Worm (Caenorhabditis elegans) whole organism, L2 larva: ENCODE measurements around the gene msrp-7.

Experiments
- C34F6.9 ChIP-seq: fragments of 150-350 bp; optimal IDR thresholded peaks from 2 replicates; lab custom pipeline; 2014; ENCODE audit warnings: missing biosample characterization, missing genetic modification characterization
- F13H6.1 ChIP-seq: sonication (generic microtip); optimal IDR thresholded peaks from 2 replicates; lab custom pipeline; 2016; ENCODE audit warnings: missing genetic modification characterization, missing compliant biosample characterization
- Y55F3AM.14 ChIP-seq: fragments of 200-800 bp; sonication (Bioruptor generic); optimal IDR thresholded peaks from 2 replicates; lab custom pipeline; 2018; ENCODE audit warnings: mild to moderate bottlenecking, missing genetic modification characterization, missing compliant biosample characterization
- ZK546.5 ChIP-seq: sonication (generic microtip); optimal IDR thresholded peaks from 2 replicates; lab custom pipeline; 2017; ENCODE audit warnings: missing biosample characterization, missing genetic modification characterization
- aly-2 ChIP-seq: fragments of 150-350 bp; optimal IDR thresholded peaks from 2 replicates; lab custom pipeline; 2014; ENCODE audit warnings: missing biosample characterization, missing genetic modification characterization
- ama-1 ChIP-seq: fragments of 150-350 bp; optimal IDR thresholded peaks from 2 replicates; lab custom pipeline; 2018; ENCODE audit warnings: inconsistent platforms
- blmp-1 ChIP-seq: sonication (generic microtip); optimal IDR thresholded peaks from 2 replicates; lab custom pipeline; 2017; ENCODE audit warnings: missing genetic modification characterization, mild to moderate bottlenecking, missing compliant biosample characterization, antibody characterized with exemption, moderate library complexity; ENCODE audit not compliant: insufficient read depth
- ceh-82 ChIP-seq: fragments of 150-350 bp; optimal IDR thresholded peaks from 2 replicates; lab custom pipeline; 2014; ENCODE audit warnings: missing biosample characterization, missing genetic modification characterization
- crh-2 ChIP-seq: sonication (generic microtip); optimal IDR thresholded peaks from 2 replicates; lab custom pipeline; 2017; ENCODE audit warnings: missing biosample characterization, missing genetic modification characterization
- dmd-4 ChIP-seq: sonication (generic microtip); optimal IDR thresholded peaks from 2 replicates; lab custom pipeline; 2017; ENCODE audit warnings: missing biosample characterization, missing genetic modification characterization
- egl-27 ChIP-seq: sonication (generic microtip); optimal IDR thresholded peaks from 3 replicates; lab custom pipeline; 2017; ENCODE audit warnings: missing biosample characterization, missing genetic modification reagents, missing genetic modification characterization
- elt-1 ChIP-seq: fragments of 150-350 bp; optimal IDR thresholded peaks from 2 replicates; lab custom pipeline; 2014; ENCODE audit warnings: missing biosample characterization, missing genetic modification characterization
- fos-1 ChIP-seq: fragments of 150-350 bp; optimal IDR thresholded peaks from 2 replicates; lab custom pipeline; 2014; ENCODE audit warnings: missing biosample characterization, missing genetic modification characterization
- gmeb-1 ChIP-seq: fragments of 150-350 bp; optimal IDR thresholded peaks from 2 replicates; lab custom pipeline; 2014; ENCODE audit warnings: missing biosample characterization, missing genetic modification characterization
- lin-11 ChIP-seq: fragments of 150-350 bp; sonication (generic microtip); optimal IDR thresholded peaks from 2 replicates; lab custom pipeline; 2014; ENCODE audit warnings: missing biosample characterization, missing genetic modification characterization, inconsistent platforms, mixed read lengths
- lin-13 ChIP-seq: fragments of 150-350 bp; optimal IDR thresholded peaks from 2 replicates; lab custom pipeline; 2014; ENCODE audit warnings: missing biosample characterization, missing genetic modification reagents, missing genetic modification characterization
- lin-39 ChIP-seq: fragments of 150-350 bp; optimal IDR thresholded peaks from 2 replicates; lab custom pipeline; 2014; ENCODE audit warnings: missing biosample characterization, missing genetic modification reagents, missing genetic modification characterization
- lsy-2 ChIP-seq, 2 experiments: fragments of 150-350 bp in 1 of 2; sonication (generic microtip) in 1 of 2; optimal IDR thresholded peaks; 2 replicates each; lab custom pipeline; 2014 to 2017; ENCODE audit warnings: missing biosample characterization in 2 of 2, missing genetic modification characterization in 2 of 2
- mdl-1 ChIP-seq, 2 experiments: fragments of 150-350 bp in 1 of 2; sonication (generic microtip) in 1 of 2; optimal IDR thresholded peaks; 2 replicates each; lab custom pipeline; 2017; ENCODE audit warnings: missing biosample characterization in 2 of 2, missing genetic modification characterization in 2 of 2
- nhr-10 ChIP-seq: sonication (generic microtip); optimal IDR thresholded peaks from 2 replicates; lab custom pipeline; 2017; ENCODE audit warnings: missing biosample characterization, missing genetic modification characterization
- nhr-129 ChIP-seq: fragments of 150-350 bp; optimal IDR thresholded peaks from 2 replicates; lab custom pipeline; 2014; ENCODE audit warnings: missing biosample characterization, missing genetic modification characterization
- nhr-21 ChIP-seq: fragments of 150-350 bp; optimal IDR thresholded peaks from 2 replicates; lab custom pipeline; 2014; ENCODE audit warnings: missing biosample characterization, missing genetic modification characterization
- nhr-23 ChIP-seq: fragments of 150-350 bp; optimal IDR thresholded peaks from 2 replicates; lab custom pipeline; 2014; ENCODE audit warnings: missing biosample characterization, missing genetic modification reagents, missing genetic modification characterization
- nhr-237 ChIP-seq: fragments of 150-350 bp; optimal IDR thresholded peaks from 2 replicates; lab custom pipeline; 2014; ENCODE audit warnings: missing biosample characterization, missing genetic modification characterization
- nhr-25 ChIP-seq: fragments of 150-350 bp; sonication (generic microtip); optimal IDR thresholded peaks from 3 replicates; lab custom pipeline; 2014; ENCODE audit warnings: missing biosample characterization, missing genetic modification characterization
- nhr-6 ChIP-seq: fragments of 150-350 bp; optimal IDR thresholded peaks from 2 replicates; lab custom pipeline; 2014; ENCODE audit warnings: missing biosample characterization, missing genetic modification characterization
- nhr-77 ChIP-seq: fragments of 150-350 bp; optimal IDR thresholded peaks from 2 replicates; lab custom pipeline; 2014; ENCODE audit warnings: missing biosample characterization, missing genetic modification characterization
- peb-1 ChIP-seq: fragments of 150-350 bp; optimal IDR thresholded peaks from 2 replicates; lab custom pipeline; 2014; ENCODE audit warnings: missing biosample characterization, missing genetic modification characterization
- sem-4 ChIP-seq: fragments of 150-350 bp; optimal IDR thresholded peaks from 2 replicates; lab custom pipeline; 2014; ENCODE audit warnings: missing biosample characterization, missing genetic modification reagents, missing genetic modification characterization
- skn-1 ChIP-seq: sonication (generic microtip); optimal IDR thresholded peaks from 2 replicates; lab custom pipeline; 2017; ENCODE audit warnings: missing biosample characterization, missing genetic modification characterization
- sma-3 ChIP-seq: sonication (generic microtip); optimal IDR thresholded peaks from 2 replicates; lab custom pipeline; 2016; ENCODE audit warnings: missing genetic modification reagents, missing genetic modification characterization, missing compliant biosample characterization
- sma-9 ChIP-seq, 2 experiments: fragments of 150-350 bp in 1 of 2; sonication (generic microtip) in 1 of 2; optimal IDR thresholded peaks; 2 replicates each; lab custom pipeline; 2014 to 2016; ENCODE audit warnings: missing genetic modification characterization in 2 of 2, mild to moderate bottlenecking in 1 of 2, missing biosample characterization in 1 of 2, missing compliant biosample characterization in 1 of 2, missing genetic modification reagents in 1 of 2, moderate library complexity in 1 of 2
- snpc-4 ChIP-seq: fragments of 150-350 bp; optimal IDR thresholded peaks from 2 replicates; lab custom pipeline; 2014; ENCODE audit warnings: missing biosample characterization, missing genetic modification characterization
- unc-39 ChIP-seq: fragments of 150-350 bp; optimal IDR thresholded peaks from 2 replicates; lab custom pipeline; 2014; ENCODE audit warnings: missing biosample characterization, missing genetic modification characterization
- unc-55 ChIP-seq: fragments of 150-350 bp; sonication (generic microtip); optimal IDR thresholded peaks from 3 replicates; lab custom pipeline; 2014; ENCODE audit warnings: missing biosample characterization, missing genetic modification reagents, missing genetic modification characterization
- zag-1 ChIP-seq: fragments of 150-350 bp; optimal IDR thresholded peaks from 2 replicates; lab custom pipeline; 2014; ENCODE audit warnings: missing biosample characterization, missing genetic modification characterization
- ztf-11 ChIP-seq: sonication (generic microtip); optimal IDR thresholded peaks from 2 replicates; lab custom pipeline; 2017; ENCODE audit warnings: missing biosample characterization, missing genetic modification characterization
- ztf-4 ChIP-seq: fragments of 150-350 bp; optimal IDR thresholded peaks from 2 replicates; lab custom pipeline; 2014; ENCODE audit warnings: missing biosample characterization, missing genetic modification characterization

The msrp-7 gene

DNA sequence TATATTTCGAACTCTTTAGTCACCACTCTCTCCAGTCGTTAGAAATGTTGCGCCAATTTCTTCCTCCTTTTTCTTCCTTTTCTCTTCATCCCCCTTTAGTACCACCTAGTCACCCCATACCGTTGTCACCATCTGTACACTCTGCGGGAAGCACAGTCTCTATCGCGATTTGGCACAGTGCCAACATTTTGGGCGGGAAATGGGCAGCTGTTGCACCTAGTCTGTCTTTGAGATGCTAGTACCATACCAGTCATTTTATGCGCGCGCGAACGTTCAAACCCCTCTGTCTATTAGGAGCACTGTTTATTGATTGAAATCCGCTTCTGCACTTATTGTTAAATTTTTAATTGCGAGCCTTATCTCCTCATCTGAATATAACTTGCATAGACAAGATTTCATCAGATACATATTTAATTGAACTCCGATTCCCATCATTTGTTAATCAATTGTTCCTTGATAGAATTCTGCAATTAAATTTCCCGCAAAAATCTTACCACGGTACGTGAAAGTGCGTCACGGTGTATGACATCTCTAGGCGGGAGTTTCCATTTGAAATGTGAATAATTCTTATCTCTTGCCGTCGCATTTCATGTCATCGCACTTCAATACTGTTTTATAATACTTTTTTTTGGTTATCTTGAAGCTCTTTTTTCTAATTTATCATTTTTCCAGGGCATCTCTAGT is 25.9 kb upstream of the msrp-7 start, which contains the start of gene cdl-1:
Gene cdl-1 (plus strand): TSS at position 673 of the 684 bp plus-strand sequence.
- TF ChIP-seq sma-3 (GFP tag; lab: Kevin White, UChicago) (peak; percentile 66), ztf-4 (tag; lab: Kevin White, UChicago) (no peak), crh-2 (tag; lab: Kevin White, UChicago) (peak; percentile 56), ama-1 (lab: Kevin White, UChicago) (no peak), aly-2 (no peak), unc-55 (GFP tag; lab: Kevin White, UChicago) (peak; percentile 73), fos-1 (peak; percentile 73), unc-39 (tag; lab: Kevin White, UChicago) (no peak), snpc-4 (tag; lab: Kevin White, UChicago) (peak; percentile 14), ceh-82 (no peak), blmp-1 (tag; lab: Kevin White, UChicago) (peak; percentile 9), skn-1 (tag; lab: Kevin White, UChicago) (no peak), sma-9 (GFP tag; optimal IDR thresholded peaks at IDR 0.05; lab: Kevin White, UChicago) (peak; percentile 74), sma-9 (tag; optimal IDR thresholded peaks at IDR 0.05; lab: Kevin White, UChicago) (no peak), Y55F3AM.14 (no peak), zag-1 (no peak), nhr-25 (tag; lab: Kevin White, UChicago) (peak; percentile 27), nhr-77 (no peak), lsy-2 (tag; optimal IDR thresholded peaks at IDR 0.05; lab: Kevin White, UChicago) (peak; percentile 36 to 78), sem-4 (tag; lab: Kevin White, UChicago) (peak; percentile 45), gmeb-1 (peak; percentile 94), nhr-6 (tag; lab: Kevin White, UChicago) (peak; percentile 23), F13H6.1 (tag; lab: Kevin White, UChicago) (peak; percentile 30), nhr-237 (tag; lab: Kevin White, UChicago) (no peak), dmd-4 (tag; lab: Kevin White, UChicago) (no peak), C34F6.9 (tag; lab: Kevin White, UChicago) (peak; percentile 42), nhr-129 (tag; lab: Kevin White, UChicago) (peak; percentile 70), nhr-21 (tag; lab: Kevin White, UChicago) (peak; percentile 31), lin-13 (GFP tag; lab: Kevin White, UChicago) (peak; percentile 55), peb-1 (tag; lab: Kevin White, UChicago) (no peak), nhr-10 (tag; lab: Kevin White, UChicago) (no peak)

DNA sequence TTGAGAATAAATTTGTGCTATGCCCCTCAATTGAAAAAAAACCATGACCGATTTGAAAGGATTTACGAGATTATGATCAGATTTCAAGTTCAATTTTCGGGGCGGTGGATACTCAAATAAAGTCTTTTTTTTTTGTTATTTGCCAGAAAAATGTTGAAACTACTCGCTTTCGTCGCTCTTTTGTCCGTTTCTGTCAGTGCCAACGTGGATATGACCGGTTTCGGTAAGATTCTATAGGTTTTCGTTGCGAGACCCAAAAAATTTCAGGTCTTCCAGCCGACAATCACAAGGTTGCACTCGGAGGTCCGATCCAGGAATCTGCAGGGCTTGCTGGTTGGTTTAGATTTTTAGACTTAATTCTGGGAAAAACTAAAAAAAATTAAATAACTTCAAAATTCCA is 23.6 kb upstream of the msrp-7 start, which contains the start of gene tag-209:
Gene tag-209 (plus strand): TSS at position 73 of the 400 bp plus-strand sequence.
- TF ChIP-seq nhr-21 (tag; lab: Kevin White, UChicago) (no peak), egl-27 (no peak)

DNA sequence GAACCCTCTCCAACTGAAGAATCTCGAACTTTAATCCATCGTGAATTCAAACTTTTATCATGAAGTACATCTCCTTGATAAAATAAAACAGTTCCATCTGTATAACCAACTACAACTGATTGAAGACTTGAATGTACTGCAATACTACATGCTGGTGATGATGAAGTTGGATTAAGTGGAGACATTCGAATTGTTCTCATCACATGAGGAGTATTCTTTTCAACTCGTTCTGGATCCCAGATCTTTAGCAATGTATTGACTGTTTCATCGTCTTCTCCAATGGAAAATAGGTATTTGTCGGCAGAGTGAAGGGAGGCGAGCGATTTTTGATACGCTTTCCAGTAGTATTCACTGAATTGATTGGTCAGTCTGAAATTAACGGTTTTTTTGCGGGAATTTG is 18.2 kb upstream of the msrp-7 start:
- no peak for TF ChIP-seq F13H6.1 (tag; lab: Kevin White, UChicago)
- TF ChIP-seq ZK546.5 (tag; lab: Kevin White, UChicago) = no peak
- TF ChIP-seq aly-2 = no peak
- no peak for TF ChIP-seq sem-4 (tag; lab: Kevin White, UChicago)
- TF ChIP-seq nhr-23 = no peak

DNA sequence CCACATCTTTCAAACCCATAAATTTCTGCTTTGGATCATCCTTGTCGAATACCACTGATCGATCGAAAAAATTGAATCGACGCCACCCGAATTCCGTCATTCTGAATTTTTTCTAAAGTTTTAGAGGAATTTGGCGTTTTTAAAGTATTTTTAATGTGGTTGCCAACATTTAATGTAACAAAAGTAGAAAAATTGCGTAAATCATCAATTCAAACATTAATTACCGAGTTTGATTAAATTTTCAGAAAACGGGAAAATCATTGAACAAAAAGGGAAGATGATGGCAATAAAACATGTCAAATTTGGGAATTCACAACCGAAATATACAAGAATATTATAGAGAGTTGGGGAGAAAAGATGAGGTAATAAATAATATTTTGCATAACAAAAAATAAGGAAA is 17.4 kb upstream of the msrp-7 start, which contains the start of gene vps-11:
Gene vps-11 (minus strand): TSS at position 101 of the 400 bp plus-strand sequence.
- TF ChIP-seq dmd-4 (tag; lab: Kevin White, UChicago) (no peak), nhr-129 (tag; lab: Kevin White, UChicago) (no peak), sma-9 (GFP tag; optimal IDR thresholded peaks at IDR 0.05; lab: Kevin White, UChicago) (no peak), sma-9 (tag; optimal IDR thresholded peaks at IDR 0.05; lab: Kevin White, UChicago) (no peak), ztf-4 (tag; lab: Kevin White, UChicago) (no peak)

DNA sequence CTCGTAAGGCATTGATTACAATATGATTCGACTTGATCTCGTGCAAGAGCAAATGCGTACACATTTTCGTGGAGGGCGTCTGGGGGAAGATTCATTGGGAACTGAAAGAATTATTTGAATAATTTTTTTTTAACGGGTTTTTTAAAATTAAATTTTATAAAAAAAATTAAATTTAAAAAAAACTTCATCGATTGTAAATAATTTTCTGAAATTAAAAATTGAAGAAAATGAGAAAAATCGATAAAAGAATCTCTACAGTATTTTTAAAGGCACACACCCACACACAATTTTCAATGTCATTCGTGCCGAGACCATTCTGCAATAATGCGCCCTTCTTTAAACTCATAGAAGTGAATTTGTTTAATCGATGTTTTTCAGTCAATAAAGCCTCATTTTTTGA is 14.6 kb upstream of the msrp-7 start, which contains the start of gene set-14:
Gene set-14 (minus strand): TSS at position 101 of the 400 bp plus-strand sequence.
- TF ChIP-seq mdl-1 (tag; optimal IDR thresholded peaks at IDR 0.05; lab: Kevin White, UChicago) (no peak), lin-39 (tag; lab: Kevin White, UChicago) (no peak), sma-9 (GFP tag; optimal IDR thresholded peaks at IDR 0.05; lab: Kevin White, UChicago) (no peak), sma-9 (tag; optimal IDR thresholded peaks at IDR 0.05; lab: Kevin White, UChicago) (no peak), nhr-25 (tag; lab: Kevin White, UChicago) (no peak), ztf-11 (tag; lab: Kevin White, UChicago) (no peak), zag-1 (no peak), lin-11 (tag; lab: Kevin White, UChicago) (no peak), nhr-237 (tag; lab: Kevin White, UChicago) (no peak), elt-1 (tag; lab: Kevin White, UChicago) (no peak)
- TF ChIP-seq, all 48 proteins: peak for 0
